Fruit fly (Drosophila melanogaster): Measurements from ENCODE around the gene CG33229.

The CG33229 gene

DNA sequence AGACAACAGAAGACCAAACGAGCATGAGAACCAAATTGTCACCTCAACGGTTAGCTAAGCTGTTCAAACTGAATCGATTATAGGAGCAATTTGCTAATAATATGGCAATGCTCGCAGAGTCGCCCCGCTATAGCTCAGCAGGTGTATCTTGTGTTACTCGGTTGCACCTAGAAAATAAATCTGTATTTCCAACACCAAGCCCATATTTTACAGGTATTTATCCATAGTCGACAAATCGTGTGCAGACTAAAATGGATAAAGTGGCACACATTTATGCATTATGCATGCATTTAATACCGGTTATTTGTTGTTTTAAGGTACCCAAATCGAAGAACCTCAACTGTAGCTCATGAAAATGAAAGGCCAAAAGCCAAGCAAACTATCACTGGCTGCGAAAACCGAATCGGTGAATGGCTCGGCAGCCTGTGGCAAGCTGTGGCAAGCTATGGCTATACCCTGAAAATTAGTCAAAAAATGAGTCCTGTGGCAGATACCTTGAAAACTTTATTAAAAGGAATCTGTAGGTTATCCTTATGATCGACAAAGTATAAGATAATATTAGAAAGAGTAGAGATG is 44.7 kb upstream of the CG33229 start, which contains the start of gene Vdup1:
Gene Vdup1, minus strand, starts transcription at position 51 of the 576 bp plus-strand sequence.
- TF ChIP-seq achi (GFP tag; optimal IDR thresholded peaks at IDR 0.05) (no peak), Met (GFP tag; optimal IDR thresholded peaks at IDR 0.05) (no peak), vri (GFP tag; optimal IDR thresholded peaks at IDR 0.05) (no peak), CG8119 (GFP tag; IDR thresholded peaks at IDR 0.05) (no peak), CG11294 (GFP tag; IDR thresholded peaks at IDR 0.05) (no peak), eg (GFP tag; IDR thresholded peaks at IDR 0.05) (peak; percentile 12; the same call in 1 of the 3 replicates), net (GFP tag; optimal IDR thresholded peaks at IDR 0.05) (no peak), Hr4 (GFP tag; optimal IDR thresholded peaks at IDR 0.05) (peak; percentile 5), CG3032 (tag; optimal IDR thresholded peaks at IDR 0.05) (no peak), Sox14 (GFP tag; optimal IDR thresholded peaks at IDR 0.05) (no peak), CG8319 (GFP tag; optimal IDR thresholded peaks at IDR 0.05) (no peak), CG6276 (GFP tag; optimal IDR thresholded peaks at IDR 0.05) (no peak), esn (GFP tag; optimal IDR thresholded peaks at IDR 0.05) (no peak), CG3919 (GFP tag; optimal IDR thresholded peaks at IDR 0.05) (no peak), CG6854 (GFP tag; optimal IDR thresholded peaks at IDR 0.05) (no peak), Eip78C (GFP tag) (peak; percentile 62)

DNA sequence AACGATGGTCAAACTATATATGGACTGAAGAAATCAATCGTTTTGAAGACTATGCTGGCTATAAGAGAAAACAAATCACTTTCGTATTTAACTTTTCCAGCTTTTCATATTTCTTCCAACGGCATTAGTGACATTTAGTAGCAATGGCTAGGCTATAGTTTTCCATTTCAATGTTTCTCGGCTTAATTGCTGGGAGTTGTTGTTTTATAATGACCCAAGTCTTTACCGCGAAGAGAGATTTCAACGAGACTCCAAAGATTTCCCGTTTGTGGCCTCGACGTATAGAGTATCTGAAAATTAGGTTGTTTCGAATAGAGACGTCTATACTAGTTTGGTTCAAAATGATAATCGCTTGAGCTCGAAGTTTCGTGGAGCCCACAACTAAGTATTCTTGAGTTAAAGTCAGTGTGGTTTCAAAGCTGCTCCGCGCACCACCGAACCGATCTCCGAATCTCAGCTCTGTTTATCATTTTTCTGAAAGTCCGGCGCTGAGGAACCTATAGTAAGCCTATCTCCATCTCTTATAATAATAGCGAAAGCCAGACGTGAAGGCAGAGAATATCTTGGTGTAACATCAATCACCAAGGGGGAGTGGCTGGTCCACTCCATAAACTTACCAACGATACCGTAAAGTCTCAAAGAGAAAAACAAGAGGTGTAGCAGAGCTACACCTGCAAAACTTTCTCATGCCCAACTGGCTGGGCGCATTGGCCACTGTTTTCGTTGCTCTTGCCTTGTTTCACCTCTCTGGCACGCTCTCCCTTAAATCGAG is 44.0 kb upstream of the CG33229 start, which contains the start of gene CG13875:
Gene CG13875, plus strand, starts transcription at position 434 of the 772 bp plus-strand sequence.
- TF ChIP-seq vri (GFP tag; optimal IDR thresholded peaks at IDR 0.05) (no peak), Eip75B (GFP tag; optimal IDR thresholded peaks at IDR 0.05) (no peak), Eip93F (GFP tag; optimal IDR thresholded peaks at IDR 0.05) (no peak), dsx (GFP tag; optimal IDR thresholded peaks at IDR 0.05; ENCODE audit: poor library complexity, severe bottlenecking) (peak; percentile 47), net (GFP tag; optimal IDR thresholded peaks at IDR 0.05) (no peak), CG11902 (GFP tag; optimal IDR thresholded peaks at IDR 0.05) (no peak), esn (GFP tag; optimal IDR thresholded peaks at IDR 0.05) (no peak), achi (GFP tag; optimal IDR thresholded peaks at IDR 0.05) (no peak), lz (GFP tag; optimal IDR thresholded peaks at IDR 0.05) (no peak), CG6276 (GFP tag; optimal IDR thresholded peaks at IDR 0.05) (peak; percentile 10), CG6792 (GFP tag; optimal IDR thresholded peaks at IDR 0.05) (no peak), Smox (GFP tag; optimal IDR thresholded peaks at IDR 0.05) (no peak), dac (GFP tag; optimal IDR thresholded peaks at IDR 0.05) (no peak), ss (GFP tag; optimal IDR thresholded peaks at IDR 0.05) (peak in 1 of 2 experiments; percentile 22), CG15336 (GFP tag; IDR thresholded peaks at IDR 0.05) (peak; percentile 26; the same call in 1 of the 2 replicates), CG6854 (GFP tag; optimal IDR thresholded peaks at IDR 0.05) (peak; percentile 20), CG11762 (GFP tag; optimal IDR thresholded peaks at IDR 0.05; ENCODE audit: insufficient read depth) (no peak), CG32006 (GFP tag; optimal IDR thresholded peaks at IDR 0.05) (peak; percentile 51), CG6163 (GFP tag; IDR thresholded peaks at IDR 0.05) (0 out of 3 replicates have a peak, but pooled peaks have one; percentile 32), CG16779 (tag; optimal IDR thresholded peaks at IDR 0.05) (no peak), CG34406 (GFP tag; optimal IDR thresholded peaks at IDR 0.05) (no peak), topi (GFP tag; optimal IDR thresholded peaks at IDR 0.05) (no peak), CG1621 (tag; optimal IDR thresholded peaks at IDR 0.05) (peak; percentile 21), CG8632 (GFP tag; optimal IDR thresholded peaks at IDR 0.05) (no peak), CG31627 (GFP tag; optimal IDR thresholded peaks at IDR 0.05) (no peak), CG9139 (GFP tag; optimal IDR thresholded peaks at IDR 0.05) (no peak), salr (GFP tag; optimal IDR thresholded peaks at IDR 0.05) (no peak), CG10669 (GFP tag; optimal IDR thresholded peaks at IDR 0.05) (no peak)
